Fruit fly (Drosophila melanogaster) whole organism, embryonic: Measurements from ENCODE around the gene zye.

Experiments used
- Antp ChIP-seq: fragments of 200-800 bp; sonication (Bioruptor generic); optimal IDR thresholded peaks from 3 replicates; lab custom pipeline; 2016; ENCODE audit warnings: missing biosample characterization, missing genetic modification characterization
- CG11504 ChIP-seq: fragments of 200-800 bp; sonication (Bioruptor generic); optimal IDR thresholded peaks from 3 replicates; lab custom pipeline; 2019; ENCODE audit warnings: missing biosample characterization, mild to moderate bottlenecking, missing genetic modification characterization, moderate library complexity
- CG12071 ChIP-seq: fragments of 200-800 bp; sonication (Bioruptor generic); optimal IDR thresholded peaks from 3 replicates; lab custom pipeline; 2018; ENCODE audit warnings: missing biosample characterization, mild to moderate bottlenecking, missing genetic modification characterization
- CG12155 ChIP-seq: fragments of 200-800 bp; sonication (Bioruptor generic); optimal IDR thresholded peaks from 3 replicates; lab custom pipeline; 2016; ENCODE audit warnings: missing biosample characterization, missing genetic modification characterization
- CG1233 ChIP-seq: fragments of 200-800 bp; sonication (Bioruptor generic); optimal IDR thresholded peaks from 4 replicates; lab custom pipeline; 2018; ENCODE audit warnings: missing biosample characterization, mild to moderate bottlenecking, missing genetic modification characterization
- CG13123 ChIP-seq: fragments of 200-800 bp; sonication (Bioruptor generic); optimal IDR thresholded peaks from 2 replicates; lab custom pipeline; 2016; ENCODE audit warnings: missing biosample characterization, missing genetic modification characterization
- CG14667 ChIP-seq: fragments of 200-800 bp; sonication (Bioruptor generic); IDR thresholded peaks from 2 replicates; pipeline ENCODE4 v1.3.6; 2022; ENCODE audit warnings: missing biosample characterization, missing genetic modification characterization
- CG15479 ChIP-seq: fragments of 200-800 bp; sonication (Bioruptor generic); optimal IDR thresholded peaks from 3 replicates; lab custom pipeline; 2019; ENCODE audit warnings: missing biosample characterization, mild to moderate bottlenecking, missing genetic modification characterization, moderate library complexity
- CG17186 ChIP-seq: fragments of 200-800 bp; sonication (Bioruptor generic); optimal IDR thresholded peaks from 3 replicates; lab custom pipeline; 2017; ENCODE audit warnings: missing biosample characterization, missing genetic modification reagents, missing genetic modification characterization
- CG17829 ChIP-seq: fragments of 200-800 bp; optimal IDR thresholded peaks from 2 replicates; lab custom pipeline; 2019; ENCODE audit warnings: missing biosample characterization, mild to moderate bottlenecking, missing genetic modification characterization, moderate library complexity
- CG18262 ChIP-seq: fragments of 200-800 bp; optimal IDR thresholded peaks from 3 replicates; lab custom pipeline; 2019; ENCODE audit warnings: missing biosample characterization, mild to moderate bottlenecking, missing genetic modification characterization, moderate library complexity
- CG2199 ChIP-seq: fragments of 200-800 bp; sonication (Bioruptor generic); IDR thresholded peaks from 3 replicates; pipeline ENCODE4 v1.3.6; 2022; ENCODE audit warnings: missing biosample characterization, missing genetic modification characterization
- CG3065 ChIP-seq: fragments of 200-800 bp; sonication (Bioruptor generic); optimal IDR thresholded peaks from 2 replicates; lab custom pipeline; 2016; ENCODE audit warnings: missing biosample characterization, missing genetic modification characterization
- CG4730 ChIP-seq: fragments of 200-800 bp; sonication (Bioruptor generic); IDR thresholded peaks from 2 replicates; pipeline ENCODE4 v1.3.6; 2022; ENCODE audit warnings: missing biosample characterization, missing genetic modification characterization
- CG4854 ChIP-seq: fragments of 200-800 bp; sonication (Bioruptor generic); optimal IDR thresholded peaks from 2 replicates; lab custom pipeline; 2016; ENCODE audit warnings: missing biosample characterization, missing genetic modification characterization, inconsistent platforms
- CG5180 ChIP-seq: fragments of 200-800 bp; sonication (Bioruptor generic); optimal IDR thresholded peaks from 3 replicates; lab custom pipeline; 2017; ENCODE audit warnings: missing biosample characterization, missing genetic modification characterization, mild to moderate bottlenecking, moderate library complexity, missing genetic modification reagents
- CG6689 ChIP-seq: fragments of 200-800 bp; sonication (Bioruptor generic); IDR thresholded peaks from 2 replicates; pipeline ENCODE4 v1.3.6; 2022; ENCODE audit warnings: missing biosample characterization, missing genetic modification characterization
- CG8281 ChIP-seq: fragments of 200-800 bp; sonication (Bioruptor generic); optimal IDR thresholded peaks from 2 replicates; lab custom pipeline; 2018; ENCODE audit warnings: missing biosample characterization, mild to moderate bottlenecking, missing genetic modification characterization, moderate library complexity
- CG8359 ChIP-seq: fragments of 200-800 bp; sonication (Bioruptor generic); optimal IDR thresholded peaks from 2 replicates; lab custom pipeline; 2017; ENCODE audit warnings: missing biosample characterization, mild to moderate bottlenecking, missing genetic modification characterization, borderline replicate concordance
- Dp ChIP-seq: fragments of 200-800 bp; sonication (Bioruptor generic); optimal IDR thresholded peaks from 2 replicates; lab custom pipeline; 2018; ENCODE audit warnings: missing biosample characterization, mild to moderate bottlenecking, missing genetic modification characterization, moderate library complexity
- Hmr ChIP-seq: fragments of 200-800 bp; sonication (Bioruptor generic); optimal IDR thresholded peaks from 3 replicates; lab custom pipeline; 2017; ENCODE audit warnings: mild to moderate bottlenecking, missing biosample characterization, missing genetic modification reagents, missing genetic modification characterization
- Hr51 ChIP-seq, 2 experiments: fragments of 200-800 bp; sonication (Bioruptor generic); optimal IDR thresholded peaks; 2 replicates in 1 of 2; 3 replicates in 1 of 2; lab custom pipeline; 2016 to 2018; ENCODE audit warnings: missing biosample characterization in 2 of 2, missing genetic modification characterization in 2 of 2, mild to moderate bottlenecking in 1 of 2, moderate library complexity in 1 of 2
- Med ChIP-seq: fragments of 200-800 bp; sonication (Bioruptor generic); peaks from one replicate; lab custom pipeline; 2016; ENCODE audit warnings: missing biosample characterization, missing genetic modification characterization, mild to moderate bottlenecking, inconsistent platforms, moderate library complexity
- Meics ChIP-seq: fragments of 200-800 bp; sonication (Bioruptor generic); optimal IDR thresholded peaks from 2 replicates; lab custom pipeline; 2017; ENCODE audit warnings: missing biosample characterization, mild to moderate bottlenecking, missing genetic modification characterization
- Pdp1 ChIP-seq, 2 experiments: fragments of 200-800 bp; sonication (Bioruptor generic); optimal IDR thresholded peaks; 3 replicates each; lab custom pipeline; 2016; ENCODE audit warnings: missing biosample characterization in 2 of 2, missing genetic modification characterization in 2 of 2, mild to moderate bottlenecking in 1 of 2, moderate library complexity in 1 of 2
- Side ChIP-seq: fragments of 200-800 bp; sonication (Bioruptor generic); optimal IDR thresholded peaks from 2 replicates; lab custom pipeline; 2016; ENCODE audit warnings: missing biosample characterization, missing genetic modification characterization
- Six4 ChIP-seq: fragments of 200-800 bp; sonication (Bioruptor generic); optimal IDR thresholded peaks from 2 replicates; lab custom pipeline; 2016; ENCODE audit warnings: missing biosample characterization, missing genetic modification characterization
- abd-A ChIP-seq: fragments of 200-800 bp; sonication (Bioruptor generic); optimal IDR thresholded peaks from 3 replicates; lab custom pipeline; 2019; ENCODE audit warnings: missing biosample characterization, mild to moderate bottlenecking, missing genetic modification characterization, moderate library complexity
- amos ChIP-seq: fragments of 200-800 bp; sonication (Bioruptor generic); IDR thresholded peaks from 2 replicates; pipeline ENCODE4 v1.3.6; 2022; ENCODE audit warnings: missing biosample characterization, missing genetic modification characterization; ENCODE audit not compliant: partially characterized antibody
- bsh ChIP-seq, 2 experiments: fragments of 200-800 bp; sonication (Bioruptor generic); optimal IDR thresholded peaks; 2 replicates each; lab custom pipeline; 2017 to 2018; ENCODE audit warnings: mild to moderate bottlenecking in 2 of 2, missing biosample characterization in 2 of 2, missing genetic modification characterization in 2 of 2, moderate library complexity in 1 of 2
- chinmo ChIP-seq: fragments of 200-800 bp; sonication (Bioruptor generic); IDR thresholded peaks from 4 replicates; pipeline ENCODE4 v1.3.6; 2022; ENCODE audit warnings: missing biosample characterization, missing genetic modification characterization; ENCODE audit not compliant: partially characterized antibody
- disco-r ChIP-seq: fragments of 200-800 bp; sonication (Bioruptor generic); optimal IDR thresholded peaks from 2 replicates; lab custom pipeline; 2016; ENCODE audit warnings: missing biosample characterization, missing genetic modification characterization
- dm ChIP-seq: fragments of 200-800 bp; sonication (Bioruptor generic); optimal IDR thresholded peaks from 3 replicates; lab custom pipeline; 2016; ENCODE audit warnings: missing biosample characterization, missing genetic modification characterization
- dpn ChIP-seq, 2 experiments: fragments of 200-800 bp; sonication (Bioruptor generic); optimal IDR thresholded peaks; 3 replicates each; lab custom pipeline; 2016; ENCODE audit warnings: missing biosample characterization in 2 of 2, missing genetic modification characterization in 2 of 2
- h ChIP-seq: fragments of >200 bp; optimal IDR thresholded peaks from 2 replicates; lab custom pipeline; 2017
- her ChIP-seq: fragments of 200-800 bp; sonication (Bioruptor generic); optimal IDR thresholded peaks from 2 replicates; lab custom pipeline; 2016; ENCODE audit warnings: missing biosample characterization, missing genetic modification characterization
- lilli ChIP-seq: fragments of 200-800 bp; sonication (Bioruptor generic); optimal IDR thresholded peaks from 3 replicates; lab custom pipeline; 2016; ENCODE audit warnings: missing biosample characterization, missing genetic modification characterization
- luna ChIP-seq: fragments of 200-800 bp; sonication (Bioruptor generic); optimal IDR thresholded peaks from 2 replicates; lab custom pipeline; 2016; ENCODE audit warnings: missing biosample characterization, missing genetic modification characterization
- mam ChIP-seq: fragments of 200-800 bp; sonication (Bioruptor generic); optimal IDR thresholded peaks from 3 replicates; lab custom pipeline; 2016; ENCODE audit warnings: missing biosample characterization, missing genetic modification characterization
- row ChIP-seq: fragments of 200-800 bp; sonication (Bioruptor generic); IDR thresholded peaks from 3 replicates; pipeline ENCODE4 v1.3.6; 2022; ENCODE audit warnings: missing biosample characterization, missing genetic modification characterization
- sens ChIP-seq: fragments of 200-800 bp; sonication (Bioruptor generic); peaks from one replicate; lab custom pipeline; 2016; ENCODE audit warnings: missing biosample characterization, missing genetic modification characterization
- shn ChIP-seq: fragments of 200-800 bp; sonication (Bioruptor generic); optimal IDR thresholded peaks from 3 replicates; lab custom pipeline; 2016; ENCODE audit warnings: missing biosample characterization, missing genetic modification characterization
- sim ChIP-seq: fragments of 200-800 bp; sonication (Bioruptor generic); IDR thresholded peaks from 2 replicates; pipeline ENCODE4 v1.3.6; 2022; ENCODE audit warnings: missing biosample characterization, missing genetic modification characterization
- sima ChIP-seq: fragments of 200-800 bp; sonication (Bioruptor generic); optimal IDR thresholded peaks from 2 replicates; lab custom pipeline; 2016; ENCODE audit warnings: missing biosample characterization, missing genetic modification characterization
- slou ChIP-seq: fragments of 200-800 bp; sonication (Bioruptor generic); optimal IDR thresholded peaks from 3 replicates; lab custom pipeline; 2016; ENCODE audit warnings: missing biosample characterization, missing genetic modification characterization

Gene zye

dm6 chr3L:20399550-20400109 is 13.8 kb upstream of the zye start (continued):
- TF ChIP-seq CG4730 (GFP tag; lab: Robert Waterston, UW) (peak; percentile 73), CG14667 (GFP tag; lab: Robert Waterston, UW) (peak; percentile 74), Antp (GFP tag; lab: Kevin White, UChicago) (peak; percentile 77), disco-r (peak; percentile 52), amos (GFP tag; lab: Robert Waterston, UW) (no peak), CG4854 (GFP tag; lab: Kevin White, UChicago) (peak; percentile 75), mam (peak; percentile 86), bsh (GFP tag; optimal IDR thresholded peaks at IDR 0.05; lab: Kevin White, UChicago) (peak; percentile 82 to 86), CG3065 (peak; percentile 77), slou (GFP tag; lab: Kevin White, UChicago) (peak; percentile 82)

- no peak for TF ChIP-seq dm (GFP tag; lab: Kevin White, UChicago)
- TF ChIP-seq CG11504 (tag; lab: Kevin White, UChicago), result no peak
- TF ChIP-seq CG15479, result no peak
- peak; percentile 17 for TF ChIP-seq Med (GFP tag; lab: Kevin White, UChicago)
- TF ChIP-seq CG6689 (GFP tag; lab: Robert Waterston, UW), result no peak
- no peak for TF ChIP-seq dpn (GFP tag; optimal IDR thresholded peaks at IDR 0.05; lab: Kevin White, UChicago)
- peak; percentile 82 for TF ChIP-seq sens (GFP tag; lab: Kevin White, UChicago)
- no peak for TF ChIP-seq luna (GFP tag; lab: Kevin White, UChicago)
- TF ChIP-seq abd-A (tag; lab: Kevin White, UChicago), result no peak
- TF ChIP-seq Pdp1 (GFP tag; optimal IDR thresholded peaks at IDR 0.05; lab: Kevin White, UChicago), result peak in 1 of 2 experiments; percentile 10
- peak in 1 of 2 experiments; percentile 5 for TF ChIP-seq Hr51 (GFP tag; optimal IDR thresholded peaks at IDR 0.05; lab: Kevin White, UChicago)
- no peak for TF ChIP-seq CG13123 (GFP tag; lab: Kevin White, UChicago)
- TF ChIP-seq Hmr (GFP tag; lab: Kevin White, UChicago), result no peak
These were observed 12.9 kb upstream of the zye start for dm6 chr3L:20400515-20400914.

dm6 chr3L:20401026-20401912 is 12.1 kb upstream of the zye start, which contains the start of gene trbl:
Gene trbl (minus strand): TSS chr3L:20401609.
- no peak for TF ChIP-seq CG12155 (GFP tag; lab: Kevin White, UChicago)
- TF ChIP-seq sima, result no peak
- TF ChIP-seq CG12071 (GFP tag; lab: Kevin White, UChicago), result peak; percentile 58
- TF ChIP-seq Antp (GFP tag; lab: Kevin White, UChicago), result no peak
- TF ChIP-seq CG5180 (GFP tag; lab: Kevin White, UChicago), result no peak
- TF ChIP-seq Side (GFP tag; lab: Kevin White, UChicago), result peak; percentile 21
- peak; percentile 97 for TF ChIP-seq CG17829
- no peak for TF ChIP-seq mam
- TF ChIP-seq sim (GFP tag; lab: Robert Waterston, UW), result no peak
- TF ChIP-seq chinmo, result peak; percentile 98
- TF ChIP-seq CG2199 (GFP tag; lab: Robert Waterston, UW), result peak; percentile 79; the same call in 1 of the 3 replicates
- TF ChIP-seq CG17186, result no peak
- no peak for TF ChIP-seq h
- peak; percentile 9; the same call in 1 of the 3 replicates for TF ChIP-seq row (GFP tag; lab: Robert Waterston, UW)
- no peak for TF ChIP-seq Six4 (GFP tag; lab: Kevin White, UChicago)
- TF ChIP-seq lilli (GFP tag; lab: Kevin White, UChicago), result peak; percentile 8
- no peak for TF ChIP-seq CG8359 (GFP tag; lab: Kevin White, UChicago)
- peak; percentile 55 for TF ChIP-seq Dp (GFP tag; lab: Kevin White, UChicago)
- TF ChIP-seq CG1233 (GFP tag; lab: Kevin White, UChicago), result no peak
- TF ChIP-seq CG8281 (tag; lab: Kevin White, UChicago), result no peak
- no peak for TF ChIP-seq CG18262 (tag; lab: Kevin White, UChicago)
- TF ChIP-seq Meics (GFP tag; lab: Kevin White, UChicago), result peak; percentile 19
- TF ChIP-seq her, result peak; percentile 70
- no peak for TF ChIP-seq shn (GFP tag; lab: Kevin White, UChicago)
